Fruit fly (Drosophila melanogaster): Measurements from ENCODE around the gene Chsy.

Chsy gene

DNA sequence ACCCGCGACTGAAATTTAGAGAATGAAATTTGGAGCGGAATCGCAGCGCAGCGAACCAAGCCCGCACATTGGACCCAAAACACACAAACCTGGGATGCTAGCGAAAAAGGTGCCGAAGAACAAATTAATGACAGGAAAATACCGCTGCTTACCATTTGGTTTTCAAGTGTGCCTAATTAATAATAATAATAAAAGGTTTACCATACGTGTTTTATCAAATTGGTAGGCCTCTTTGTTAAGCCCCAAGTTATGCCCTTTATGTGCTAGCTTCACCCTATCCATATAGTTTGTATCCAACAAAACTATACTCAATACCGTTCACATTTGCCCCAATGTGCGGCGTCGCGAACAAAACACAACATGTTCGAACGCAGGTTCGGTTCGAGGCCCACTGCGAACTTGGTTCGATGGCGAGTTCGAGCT is 39.1 kb downstream of the Chsy start, which contains the start of gene Ac13E:
Gene Ac13E (minus strand): TSS at position 23 of the 423 bp plus-strand sequence.
- TF ChIP-seq Hr38 (GFP tag; optimal IDR thresholded peaks at IDR 0.05) (no peak), Ets96B (tag; optimal IDR thresholded peaks at IDR 0.05) (peak; percentile 88), net (GFP tag; optimal IDR thresholded peaks at IDR 0.05) (peak; percentile 95), Sox15 (GFP tag; optimal IDR thresholded peaks at IDR 0.05) (peak; percentile 88), Ets21C (GFP tag; optimal IDR thresholded peaks at IDR 0.05) (peak; percentile 85), vri (GFP tag; optimal IDR thresholded peaks at IDR 0.05) (peak; percentile 89), CG34406 (GFP tag; optimal IDR thresholded peaks at IDR 0.05) (peak; percentile 92), fkh (GFP tag; optimal IDR thresholded peaks at IDR 0.05) (peak; percentile 35), dac (GFP tag; optimal IDR thresholded peaks at IDR 0.05) (peak; percentile 91), eg (GFP tag; IDR thresholded peaks at IDR 0.05) (peak; percentile 83), CG31627 (GFP tag; optimal IDR thresholded peaks at IDR 0.05) (peak; percentile 89), CG8632 (GFP tag; optimal IDR thresholded peaks at IDR 0.05) (peak; percentile 91), pdm3 (GFP tag; optimal IDR thresholded peaks at IDR 0.05) (peak; percentile 92), Gug (GFP tag; IDR thresholded peaks at IDR 0.05) (peak; percentile 85), CG6854 (GFP tag; optimal IDR thresholded peaks at IDR 0.05) (peak; percentile 88), CG10669 (GFP tag; optimal IDR thresholded peaks at IDR 0.05) (peak; percentile 91), CG15336 (GFP tag; IDR thresholded peaks at IDR 0.05) (peak; percentile 89), OdsH (GFP tag; optimal IDR thresholded peaks at IDR 0.05) (peak; percentile 93), CG9139 (GFP tag; optimal IDR thresholded peaks at IDR 0.05) (peak; percentile 84), CG3919 (GFP tag; optimal IDR thresholded peaks at IDR 0.05) (peak; percentile 93), Smox (GFP tag; optimal IDR thresholded peaks at IDR 0.05) (peak; percentile 93), Lpt (GFP tag; optimal IDR thresholded peaks at IDR 0.05) (peak; percentile 89), CG11294 (GFP tag; IDR thresholded peaks at IDR 0.05) (peak; percentile 76; the same call in 1 of the 2 replicates), cyc (GFP tag; optimal IDR thresholded peaks at IDR 0.05) (peak; percentile 85), fd59A (GFP tag; optimal IDR thresholded peaks at IDR 0.05) (peak; percentile 87), fd85E (GFP tag; optimal IDR thresholded peaks at IDR 0.05) (peak; percentile 78), CG3032 (tag; optimal IDR thresholded peaks at IDR 0.05) (peak; percentile 87), CG8319 (GFP tag; optimal IDR thresholded peaks at IDR 0.05) (peak; percentile 87), CG7368 (GFP tag; optimal IDR thresholded peaks at IDR 0.05) (peak; percentile 91), CG11762 (GFP tag; optimal IDR thresholded peaks at IDR 0.05; ENCODE audit: insufficient read depth) (peak; percentile 89), lz (GFP tag; optimal IDR thresholded peaks at IDR 0.05) (peak; percentile 95), Sox14 (GFP tag; optimal IDR thresholded peaks at IDR 0.05) (peak; percentile 94), CG6163 (GFP tag; IDR thresholded peaks at IDR 0.05) (peak; percentile 79), Hr39 (GFP tag; optimal IDR thresholded peaks at IDR 0.05) (peak; percentile 84), Eip75B (GFP tag; optimal IDR thresholded peaks at IDR 0.05) (peak; percentile 90), CG32006 (GFP tag; optimal IDR thresholded peaks at IDR 0.05) (peak; percentile 95), dsx (GFP tag; optimal IDR thresholded peaks at IDR 0.05; ENCODE audit: poor library complexity, severe bottlenecking) (peak; percentile 81), Blimp-1 (GFP tag; optimal IDR thresholded peaks at IDR 0.05) (peak; percentile 77), CG6276 (GFP tag; optimal IDR thresholded peaks at IDR 0.05) (peak; percentile 91), CG16779 (tag; optimal IDR thresholded peaks at IDR 0.05) (peak; percentile 84), acj6 (GFP tag; optimal IDR thresholded peaks at IDR 0.05) (peak; percentile 92), CG6808 (GFP tag; optimal IDR thresholded peaks at IDR 0.05) (peak; percentile 91), Eip93F (GFP tag; optimal IDR thresholded peaks at IDR 0.05) (peak; percentile 76), achi (GFP tag; optimal IDR thresholded peaks at IDR 0.05) (peak; percentile 92), Eip78C (GFP tag) (peak; percentile 98), Sox102F (GFP tag; optimal IDR thresholded peaks at IDR 0.05) (peak; percentile 94), CG6792 (GFP tag; optimal IDR thresholded peaks at IDR 0.05) (peak; percentile 93), CG8119 (GFP tag; IDR thresholded peaks at IDR 0.05) (peak; percentile 92), topi (GFP tag; optimal IDR thresholded peaks at IDR 0.05) (peak; percentile 94), CG4318 (GFP tag; optimal IDR thresholded peaks at IDR 0.05) (peak; percentile 91), CG11902 (GFP tag; optimal IDR thresholded peaks at IDR 0.05) (peak; percentile 79), Met (GFP tag; optimal IDR thresholded peaks at IDR 0.05) (peak; percentile 94)

All from whole organism, prepupa.